Fruit fly (Drosophila melanogaster): ENCODE measurements around the gene CG1542.

DNA sequence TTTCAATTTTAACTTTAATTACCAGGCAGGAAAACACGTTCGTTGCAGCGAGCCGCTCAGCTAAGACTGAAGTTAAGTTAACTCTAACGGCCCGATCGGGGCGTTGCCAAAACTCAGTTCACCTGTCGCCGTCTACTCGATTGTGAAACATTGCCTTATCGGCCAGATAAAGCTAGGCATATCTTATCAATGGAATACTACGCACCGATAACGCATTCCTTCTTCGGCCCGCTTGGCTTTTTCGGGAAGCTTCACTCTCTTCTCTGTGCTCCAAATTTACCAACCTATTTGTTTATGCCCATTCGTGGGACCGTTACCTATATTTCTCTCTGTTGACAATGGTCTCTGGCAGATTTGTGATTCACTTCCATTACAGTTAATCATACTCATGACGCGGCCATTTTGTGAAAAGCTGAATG is 17.6 kb upstream of the CG1542 start, which contains the start of gene mesh:
- TF ChIP-seq ttk (optimal IDR thresholded peaks at IDR 0.05) (no peak), Sin3A (optimal IDR thresholded peaks at IDR 0.05) (no peak), h (optimal IDR thresholded peaks at IDR 0.05) (no peak), psq (optimal IDR thresholded peaks at IDR 0.05) (no peak), Myc (optimal IDR thresholded peaks at IDR 0.05) (no peak)
